Fruit fly (Drosophila melanogaster) whole organism, adult: Measurements from ENCODE around the gene CG8915.

ENCODE experiments used
- CG11617 ChIP-seq: fragments of 200-800 bp; sonication (Bioruptor generic); optimal IDR thresholded peaks from 2 replicates; lab custom pipeline; 2017; ENCODE audit warnings: mild to moderate bottlenecking, missing biosample characterization, missing genetic modification reagents, missing genetic modification characterization
- CG14711 ChIP-seq: fragments of 200-800 bp; sonication (Bioruptor generic); optimal IDR thresholded peaks from 2 replicates; lab custom pipeline; 2018; ENCODE audit warnings: missing biosample characterization, mild to moderate bottlenecking, missing genetic modification characterization, moderate library complexity
- CG1620 ChIP-seq: fragments of 200-800 bp; sonication (Bioruptor generic); optimal IDR thresholded peaks from 2 replicates; lab custom pipeline; 2016; ENCODE audit warnings: missing biosample characterization, missing genetic modification characterization
- CG7101 ChIP-seq: fragments of 200-800 bp; sonication (Bioruptor generic); optimal IDR thresholded peaks from 2 replicates; lab custom pipeline; 2018; ENCODE audit warnings: missing biosample characterization, mild to moderate bottlenecking, missing genetic modification characterization, moderate library complexity
- Clk ChIP-seq: fragments of 200-800 bp; sonication (Bioruptor generic); optimal IDR thresholded peaks from 2 replicates; lab custom pipeline; 2017; ENCODE audit warnings: missing biosample characterization, missing genetic modification characterization
- Crg-1 ChIP-seq: fragments of 200-800 bp; sonication (Bioruptor generic); optimal IDR thresholded peaks from 2 replicates; lab custom pipeline; 2016; ENCODE audit warnings: missing biosample characterization, missing genetic modification characterization
- Hr96 ChIP-seq: fragments of 200-800 bp; sonication (Bioruptor generic); optimal IDR thresholded peaks from 2 replicates; lab custom pipeline; 2016; ENCODE audit warnings: missing biosample characterization, missing genetic modification characterization
- Mnt ChIP-seq: fragments of 200-800 bp; sonication (Bioruptor generic); optimal IDR thresholded peaks from 2 replicates; lab custom pipeline; 2016; ENCODE audit warnings: missing biosample characterization, mild to moderate bottlenecking, missing genetic modification characterization
- bab1 ChIP-seq: fragments of 200-800 bp; sonication (Bioruptor generic); optimal IDR thresholded peaks from 3 replicates; lab custom pipeline; 2019; ENCODE audit warnings: missing biosample characterization, mild to moderate bottlenecking, missing genetic modification characterization, moderate library complexity
- cic ChIP-seq: fragments of 200-800 bp; sonication (Bioruptor generic); optimal IDR thresholded peaks from 2 replicates; lab custom pipeline; 2017; ENCODE audit warnings: missing biosample characterization, mild to moderate bottlenecking, missing genetic modification characterization, moderate library complexity
- ovo ChIP-seq: fragments of 200-800 bp; sonication (Bioruptor generic); optimal IDR thresholded peaks from 2 replicates; lab custom pipeline; 2016; ENCODE audit warnings: missing biosample characterization, missing genetic modification characterization
- tj ChIP-seq: fragments of 200-800 bp; sonication (Bioruptor generic); optimal IDR thresholded peaks from 3 replicates; lab custom pipeline; 2017; ENCODE audit warnings: missing biosample characterization, mild to moderate bottlenecking, missing genetic modification characterization, moderate library complexity
- toe ChIP-seq: fragments of 200-800 bp; sonication (Bioruptor generic); optimal IDR thresholded peaks from 2 replicates; lab custom pipeline; 2016; ENCODE audit warnings: missing biosample characterization, missing genetic modification characterization

dm6 chrX:17207865-17208486, 36.8 kb downstream of the CG8915 start, which contains the start of gene CG32563:
- no peak for TF ChIP-seq bab1 (GFP tag; lab: Kevin White, UChicago)
- TF ChIP-seq Crg-1 (GFP tag; lab: Kevin White, UChicago) = no peak
- no peak for TF ChIP-seq Mnt
- no peak for TF ChIP-seq tj (GFP tag; lab: Kevin White, UChicago)
- no peak for TF ChIP-seq CG7101 (tag; lab: Kevin White, UChicago)
- TF ChIP-seq CG14711 (tag; lab: Kevin White, UChicago) = no peak
- TF ChIP-seq Hr96 (GFP tag; lab: Kevin White, UChicago) = no peak
- no peak for TF ChIP-seq ovo (GFP tag; lab: Kevin White, UChicago)
- no peak for TF ChIP-seq CG1620 (GFP tag; lab: Kevin White, UChicago)
- TF ChIP-seq toe (GFP tag; lab: Kevin White, UChicago) = no peak
- TF ChIP-seq Clk (GFP tag; lab: Kevin White, UChicago) = no peak
- no peak for TF ChIP-seq CG11617
- no peak for TF ChIP-seq cic (GFP tag; lab: Kevin White, UChicago)
